Worm (Caenorhabditis elegans) whole organism, L1 larva: ENCODE measurements around the gene srz-29.

Source experiments
- C04F5.9 ChIP-seq: sonication (generic microtip); optimal IDR thresholded peaks from 2 replicates; lab custom pipeline; 2016; ENCODE audit warnings: missing genetic modification characterization, missing compliant biosample characterization
- C16A3.4 ChIP-seq: fragments of 150-350 bp; optimal IDR thresholded peaks from 2 replicates; lab custom pipeline; 2014; ENCODE audit warnings: missing biosample characterization, missing genetic modification characterization
- C34B4.2 ChIP-seq: sonication (generic microtip); optimal IDR thresholded peaks from 2 replicates; lab custom pipeline; 2017; ENCODE audit warnings: mild to moderate bottlenecking, missing genetic modification characterization, missing compliant biosample characterization
- alr-1 ChIP-seq: fragments of 200-800 bp; sonication (Bioruptor generic); optimal IDR thresholded peaks from 2 replicates; lab custom pipeline; 2018; ENCODE audit warnings: borderline replicate concordance, mild to moderate bottlenecking, missing genetic modification characterization, missing compliant biosample characterization
- aly-2 ChIP-seq: fragments of 150-350 bp; optimal IDR thresholded peaks from 2 replicates; lab custom pipeline; 2014; ENCODE audit warnings: missing biosample characterization, missing genetic modification characterization
- ceh-90 ChIP-seq: sonication (generic microtip); optimal IDR thresholded peaks from 2 replicates; lab custom pipeline; 2016; ENCODE audit warnings: missing genetic modification characterization, missing compliant biosample characterization
- dpl-1 ChIP-seq, 3 experiments: fragments of 150-350 bp in 2 of 3; sonication (generic microtip) in 1 of 3; optimal IDR thresholded peaks; 2 replicates each; lab custom pipeline; 2014 to 2017; ENCODE audit warnings: missing biosample characterization in 3 of 3, missing genetic modification characterization in 3 of 3, missing genetic modification reagents in 3 of 3
- efl-3 ChIP-seq: fragments of 200-800 bp; sonication (Bioruptor generic); optimal IDR thresholded peaks from 2 replicates; lab custom pipeline; 2018; ENCODE audit warnings: mild to moderate bottlenecking, missing genetic modification characterization, missing compliant biosample characterization
- ets-5 ChIP-seq: fragments of 200-800 bp; sonication (Bioruptor generic); IDR thresholded peaks from 2 replicates; pipeline ENCODE4 v1.3.6; 2022; ENCODE audit warnings: missing genetic modification characterization, missing compliant biosample characterization
- grh-1 ChIP-seq: fragments of 200-800 bp; sonication (Bioruptor generic); IDR thresholded peaks from 2 replicates; pipeline ENCODE4 v1.3.6; 2022; ENCODE audit warnings: missing genetic modification reagents, missing genetic modification characterization, missing compliant biosample characterization
- hpl-2 ChIP-seq: fragments of 150-350 bp; optimal IDR thresholded peaks from 2 replicates; lab custom pipeline; 2014; ENCODE audit warnings: missing biosample characterization, missing genetic modification reagents, missing genetic modification characterization
- isw-1 ChIP-seq: fragments of 200-800 bp; sonication (Bioruptor generic); IDR thresholded peaks from 2 replicates; pipeline ENCODE4 v1.3.6; 2022; ENCODE audit warnings: missing genetic modification characterization, missing compliant biosample characterization
- lin-13 ChIP-seq: fragments of 150-350 bp; optimal IDR thresholded peaks from 2 replicates; lab custom pipeline; 2014; ENCODE audit warnings: missing biosample characterization, missing genetic modification reagents, missing genetic modification characterization
- lin-14 ChIP-seq: fragments of 200-800 bp; sonication (Bioruptor generic); optimal IDR thresholded peaks from 2 replicates; lab custom pipeline; 2018; ENCODE audit warnings: mild to moderate bottlenecking, missing genetic modification characterization, moderate library complexity, missing compliant biosample characterization
- lin-39 ChIP-seq: fragments of 150-350 bp; optimal IDR thresholded peaks from 2 replicates; lab custom pipeline; 2014; ENCODE audit warnings: missing biosample characterization, missing genetic modification reagents, missing genetic modification characterization
- lir-3 ChIP-seq: sonication (generic microtip); optimal IDR thresholded peaks from 2 replicates; lab custom pipeline; 2016; ENCODE audit warnings: mild to moderate bottlenecking, missing genetic modification characterization, moderate library complexity, missing compliant biosample characterization; ENCODE audit not compliant: poor library complexity
- lsy-2 ChIP-seq, 2 experiments: fragments of 150-350 bp; optimal IDR thresholded peaks; 2 replicates each; lab custom pipeline; 2014; ENCODE audit warnings: missing biosample characterization in 2 of 2, missing genetic modification characterization in 2 of 2
- nhr-28 ChIP-seq: fragments of 150-350 bp; optimal IDR thresholded peaks from 2 replicates; lab custom pipeline; 2014; ENCODE audit warnings: missing biosample characterization, missing genetic modification characterization
- nhr-71 ChIP-seq: sonication (generic microtip); optimal IDR thresholded peaks from 2 replicates; lab custom pipeline; 2016; ENCODE audit warnings: mild to moderate bottlenecking, missing genetic modification characterization, moderate library complexity, missing compliant biosample characterization
- nhr-76 ChIP-seq: sonication (generic microtip); optimal IDR thresholded peaks from 2 replicates; lab custom pipeline; 2017; ENCODE audit warnings: missing biosample characterization, missing genetic modification characterization
- nhr-77 ChIP-seq: fragments of 150-350 bp; optimal IDR thresholded peaks from 2 replicates; lab custom pipeline; 2014; ENCODE audit warnings: missing biosample characterization, missing genetic modification characterization
- nhr-90 ChIP-seq: sonication (generic microtip); optimal IDR thresholded peaks from 2 replicates; lab custom pipeline; 2016; ENCODE audit warnings: mild to moderate bottlenecking, missing genetic modification characterization, missing compliant biosample characterization; ENCODE audit not compliant: poor library complexity
- pag-3 ChIP-seq: sonication (generic microtip); optimal IDR thresholded peaks from 2 replicates; lab custom pipeline; 2017; ENCODE audit warnings: missing genetic modification characterization, mild to moderate bottlenecking, missing compliant biosample characterization, antibody characterized with exemption, borderline replicate concordance; ENCODE audit not compliant: insufficient read depth
- pax-3 ChIP-seq: fragments of 200-800 bp; sonication (Bioruptor generic); optimal IDR thresholded peaks from 2 replicates; lab custom pipeline; 2018; ENCODE audit warnings: mild to moderate bottlenecking, missing genetic modification characterization, moderate library complexity, missing compliant biosample characterization
- skn-1 ChIP-seq: fragments of 150-350 bp; optimal IDR thresholded peaks from 2 replicates; lab custom pipeline; 2014; ENCODE audit warnings: missing biosample characterization, missing genetic modification characterization
- snu-23 ChIP-seq: sonication (generic microtip); optimal IDR thresholded peaks from 2 replicates; lab custom pipeline; 2016; ENCODE audit warnings: missing genetic modification characterization, missing compliant biosample characterization
- sox-4 ChIP-seq: sonication (generic microtip); optimal IDR thresholded peaks from 2 replicates; lab custom pipeline; 2016; ENCODE audit warnings: missing genetic modification characterization, missing compliant biosample characterization
- sptf-1 ChIP-seq: fragments of 150-350 bp; optimal IDR thresholded peaks from 2 replicates; lab custom pipeline; 2014; ENCODE audit warnings: missing biosample characterization, missing genetic modification characterization
- unc-30 ChIP-seq: sonication (generic microtip); optimal IDR thresholded peaks from 2 replicates; lab custom pipeline; 2017; ENCODE audit warnings: missing biosample characterization, missing genetic modification characterization
- unc-98 ChIP-seq: fragments of 200-800 bp; sonication (Bioruptor generic); IDR thresholded peaks from 2 replicates; pipeline ENCODE4 v1.3.6; 2022; ENCODE audit warnings: missing genetic modification characterization, missing compliant biosample characterization
- xbp-1 ChIP-seq: sonication (generic microtip); optimal IDR thresholded peaks from 2 replicates; lab custom pipeline; 2016; ENCODE audit warnings: missing genetic modification characterization, missing compliant biosample characterization
- ztf-11 ChIP-seq, 2 experiments: sonication (generic microtip); optimal IDR thresholded peaks; 2 replicates each; lab custom pipeline; 2016 to 2017; ENCODE audit warnings: missing genetic modification characterization in 2 of 2, missing biosample characterization in 1 of 2, missing compliant biosample characterization in 1 of 2
- ztf-4 ChIP-seq: fragments of 150-350 bp; optimal IDR thresholded peaks from 2 replicates; lab custom pipeline; 2014; ENCODE audit warnings: missing biosample characterization, missing genetic modification characterization

The srz-29 gene

DNA sequence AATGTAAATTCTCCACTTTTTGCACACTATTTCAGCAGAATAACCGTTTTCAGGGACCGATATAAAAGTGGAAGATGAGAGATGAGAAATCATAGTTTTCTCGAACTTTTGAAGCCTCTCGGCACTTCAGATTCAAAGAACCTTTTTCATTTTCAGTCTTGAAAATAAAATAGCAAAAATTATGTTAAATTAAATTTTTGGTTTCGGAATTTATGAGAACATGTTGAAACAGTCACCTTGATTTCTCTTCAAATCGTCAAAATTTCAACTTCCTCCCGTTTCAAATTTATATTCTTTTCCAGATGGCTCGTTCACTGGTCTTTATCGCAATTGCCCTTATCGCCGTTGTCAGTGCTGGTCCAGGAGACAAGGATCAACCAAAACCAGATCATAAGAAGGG, 32.9 kb upstream of the srz-29 start, which contains the start of gene srlf-26:
Gene srlf-26 (plus strand): TSS at position 301 of the 400 bp plus-strand sequence.
- no peak for TF ChIP-seq hpl-2
- no peak for TF ChIP-seq pax-3 (tag; lab: Kevin White, UChicago)
- no peak for TF ChIP-seq nhr-90
- no peak for TF ChIP-seq lin-13
- TF ChIP-seq sox-4 (tag; lab: Kevin White, UChicago), result no peak
- no peak for TF ChIP-seq efl-3
- TF ChIP-seq isw-1 (GFP tag; lab: Robert Waterston, UW), result no peak
- TF ChIP-seq skn-1 (tag; lab: Kevin White, UChicago), result no peak
- TF ChIP-seq C16A3.4 (tag; lab: Kevin White, UChicago), result no peak
- no peak for TF ChIP-seq ets-5 (GFP tag; lab: Robert Waterston, UW)
- no peak for TF ChIP-seq aly-2 (tag; lab: Kevin White, UChicago)
- no peak for TF ChIP-seq lin-14 (GFP tag; lab: Kevin White, UChicago)
- TF ChIP-seq nhr-28 (tag; lab: Kevin White, UChicago), result no peak
- no peak for TF ChIP-seq nhr-71 (tag; lab: Kevin White, UChicago)
- no peak for TF ChIP-seq unc-98 (GFP tag; lab: Robert Waterston, UW)
- TF ChIP-seq, all 84 proteins: peak for 0

DNA sequence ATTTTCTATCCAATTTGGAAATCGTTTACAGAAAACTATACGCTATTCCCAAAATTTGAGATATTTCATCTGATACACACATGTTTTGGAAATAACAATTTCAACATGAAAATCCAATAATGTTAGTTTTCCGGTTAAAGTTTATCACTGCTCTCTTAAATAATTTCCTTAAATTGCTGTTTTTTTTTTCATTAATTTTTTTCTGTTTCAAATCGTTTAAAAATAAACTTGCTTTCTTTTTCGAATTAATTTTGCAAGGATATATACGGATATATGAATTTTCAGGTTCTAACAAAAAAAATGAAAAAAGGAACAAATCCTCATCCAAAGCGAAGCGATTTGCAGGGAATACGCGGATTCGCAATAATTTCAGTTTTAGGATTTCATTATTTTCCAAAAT, 27.8 kb upstream of the srz-29 start, which contains the start of gene oac-48:
Gene oac-48 (plus strand): TSS at position 301 of the 400 bp plus-strand sequence.
- TF ChIP-seq unc-30 (tag; lab: Kevin White, UChicago) (no peak), lin-39 (tag; lab: Kevin White, UChicago) (no peak), nhr-76 (tag; lab: Kevin White, UChicago) (no peak), grh-1 (GFP tag; lab: Robert Waterston, UW) (no peak), dpl-1 (GFP tag; optimal IDR thresholded peaks at IDR 0.05; lab: Kevin White, UChicago) (no peak), C34B4.2 (no peak)

DNA sequence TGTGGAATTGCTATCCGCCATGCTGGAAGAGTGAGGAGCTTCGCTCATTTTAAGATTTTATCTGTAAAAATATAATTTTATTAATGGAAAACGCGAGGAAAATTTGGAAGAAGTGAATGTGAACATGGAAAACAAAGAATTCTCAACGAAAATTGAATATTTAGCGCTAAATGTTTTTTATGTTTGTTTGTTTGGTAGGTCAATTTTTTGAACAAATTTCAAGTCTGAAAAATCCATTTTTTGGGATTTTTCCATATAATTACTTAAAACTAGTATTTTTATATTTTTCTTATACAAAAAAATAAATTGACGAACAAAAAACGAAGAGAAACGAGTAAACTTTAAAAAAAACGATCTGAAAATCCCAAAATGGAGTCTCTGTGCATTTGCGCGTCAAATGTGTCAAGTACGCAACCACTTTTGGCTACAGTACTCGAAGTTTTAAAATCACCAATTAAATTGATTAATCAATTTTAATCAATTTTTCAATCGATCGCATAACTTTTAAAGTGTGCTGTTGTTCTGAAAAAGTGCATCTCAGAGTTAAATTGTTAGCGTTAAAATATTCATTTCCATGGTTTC, 21.2 kb upstream of the srz-29 start, which contains the start of gene fbxa-215:
Gene fbxa-215 (minus strand): TSS at position 61 of the 582 bp plus-strand sequence.
- TF ChIP-seq pax-3 (tag; lab: Kevin White, UChicago), result no peak
- no peak for TF ChIP-seq nhr-71 (tag; lab: Kevin White, UChicago)
- TF ChIP-seq pag-3 (tag; lab: Kevin White, UChicago), result no peak
- no peak for TF ChIP-seq unc-98 (GFP tag; lab: Robert Waterston, UW)
- TF ChIP-seq nhr-77 (tag; lab: Kevin White, UChicago), result no peak
- no peak for TF ChIP-seq ztf-4
- no peak for TF ChIP-seq xbp-1 (tag; lab: Kevin White, UChicago)
- TF ChIP-seq sptf-1, result no peak
- TF ChIP-seq, all 84 proteins: peak for 0

DNA sequence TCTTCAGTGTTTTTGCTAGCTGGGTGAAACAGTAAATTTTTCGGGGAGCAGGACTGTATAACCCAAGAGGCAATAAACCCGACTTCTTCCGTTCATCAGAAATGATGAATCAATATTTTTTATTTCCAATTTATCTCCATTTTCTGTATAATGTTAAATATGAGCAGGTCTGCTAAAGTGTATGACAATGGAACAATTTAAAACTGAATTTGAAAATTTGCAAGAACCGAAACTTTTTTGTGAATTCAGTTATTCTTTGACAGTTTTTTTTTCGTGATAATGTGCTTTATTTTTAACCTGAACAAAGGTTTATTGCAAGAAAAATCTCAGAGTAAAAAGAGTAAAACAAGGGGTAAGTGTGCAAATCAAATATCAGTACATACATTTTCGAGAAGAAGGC, 19.4 kb upstream of the srz-29 start:
- TF ChIP-seq C04F5.9 (tag; lab: Kevin White, UChicago), result no peak
- TF ChIP-seq ceh-90 (tag; lab: Kevin White, UChicago), result no peak
- no peak for TF ChIP-seq lsy-2 (tag; optimal IDR thresholded peaks at IDR 0.05; lab: Kevin White, UChicago)
- TF ChIP-seq alr-1 (tag; lab: Kevin White, UChicago), result no peak
- TF ChIP-seq efl-3, result no peak
- no peak for TF ChIP-seq ztf-11 (tag; optimal IDR thresholded peaks at IDR 0.05; lab: Kevin White, UChicago)

DNA sequence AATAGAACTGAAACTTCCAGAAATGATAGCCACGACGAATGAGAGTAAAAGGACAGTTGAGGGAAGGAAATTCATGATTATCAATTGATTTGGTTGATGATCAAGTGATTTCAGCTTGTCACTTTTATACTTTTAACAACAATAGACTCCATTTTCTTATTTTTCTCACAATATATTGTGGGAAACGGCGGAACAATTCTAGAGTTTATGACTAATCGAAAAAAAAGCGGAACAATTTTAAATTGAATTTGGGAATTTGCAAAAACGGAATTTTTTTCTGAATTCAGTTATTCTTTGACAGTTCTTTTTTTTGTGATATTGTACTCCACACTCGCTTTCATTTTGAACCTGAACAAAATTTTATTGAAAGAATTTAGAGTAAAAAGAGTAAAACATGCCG, 18.4 kb upstream of the srz-29 start, which contains the start of gene Y45F10C.4:
Gene Y45F10C.4 (minus strand): TSS at position 101 of the 400 bp plus-strand sequence.
- TF ChIP-seq lir-3 (no peak), snu-23 (GFP tag; lab: Kevin White, UChicago) (no peak)
